Worm (Caenorhabditis elegans) whole organism, mixed stage, embryonic: ENCODE results near the gene ZK899.1.

Experiments
- M03D4.4 ChIP-seq: sonication (generic microtip); optimal IDR thresholded peaks from 2 replicates; lab custom pipeline; 2017; ENCODE audit warnings: mild to moderate bottlenecking, missing genetic modification characterization, missing compliant biosample characterization
- bed-3 ChIP-seq: fragments of 200-800 bp; sonication (Bioruptor generic); optimal IDR thresholded peaks from 3 replicates; lab custom pipeline; 2018; ENCODE audit warnings: mild to moderate bottlenecking, missing genetic modification characterization, moderate library complexity, missing compliant biosample characterization
- blmp-1 ChIP-seq: fragments of 150-350 bp; optimal IDR thresholded peaks from 2 replicates; lab custom pipeline; 2014; ENCODE audit warnings: missing biosample characterization, missing genetic modification characterization
- ceh-43 ChIP-seq: fragments of 200-800 bp; sonication (Bioruptor generic); optimal IDR thresholded peaks from 2 replicates; lab custom pipeline; 2018; ENCODE audit warnings: mild to moderate bottlenecking, missing genetic modification characterization, moderate library complexity, missing compliant biosample characterization
- ceh-83 ChIP-seq: fragments of 200-800 bp; sonication (Bioruptor generic); optimal IDR thresholded peaks from 2 replicates; lab custom pipeline; 2018; ENCODE audit warnings: mild to moderate bottlenecking, missing genetic modification characterization, missing compliant biosample characterization
- drap-1 ChIP-seq: fragments of 200-800 bp; sonication (Bioruptor generic); optimal IDR thresholded peaks from 3 replicates; lab custom pipeline; 2018; ENCODE audit warnings: mild to moderate bottlenecking, missing genetic modification characterization, missing compliant biosample characterization
- elt-1 ChIP-seq: sonication (generic microtip); optimal IDR thresholded peaks from 2 replicates; lab custom pipeline; 2017; ENCODE audit warnings: missing genetic modification characterization, mild to moderate bottlenecking, missing compliant biosample characterization, antibody characterized with exemption, moderate library complexity, borderline replicate concordance; ENCODE audit not compliant: insufficient read depth
- flh-1 ChIP-seq: fragments of 200-800 bp; sonication (Bioruptor generic); optimal IDR thresholded peaks from 2 replicates; lab custom pipeline; 2018; ENCODE audit warnings: mild to moderate bottlenecking, missing genetic modification characterization, moderate library complexity, missing compliant biosample characterization
- ham-2 ChIP-seq: fragments of 200-800 bp; sonication (Bioruptor generic); optimal IDR thresholded peaks from 2 replicates; lab custom pipeline; 2018; ENCODE audit warnings: mild to moderate bottlenecking, missing genetic modification characterization, missing compliant biosample characterization
- hlh-1 ChIP-seq: fragments of 150-350 bp; optimal IDR thresholded peaks from 2 replicates; lab custom pipeline; 2014; ENCODE audit warnings: missing biosample characterization, missing genetic modification reagents, missing genetic modification characterization
- lin-13 ChIP-seq: fragments of 150-350 bp; optimal IDR thresholded peaks from 2 replicates; lab custom pipeline; 2014; ENCODE audit warnings: missing biosample characterization, missing genetic modification characterization
- lin-32 ChIP-seq: fragments of 200-800 bp; sonication (Bioruptor generic); optimal IDR thresholded peaks from 2 replicates; lab custom pipeline; 2018; ENCODE audit warnings: mild to moderate bottlenecking, missing genetic modification characterization, missing compliant biosample characterization
- lsy-2 ChIP-seq: fragments of 150-350 bp; optimal IDR thresholded peaks from 2 replicates; lab custom pipeline; 2014; ENCODE audit warnings: missing biosample characterization, missing genetic modification characterization
- mab-5 ChIP-seq: fragments of 150-350 bp; optimal IDR thresholded peaks from 2 replicates; lab custom pipeline; 2014; ENCODE audit warnings: missing biosample characterization, missing genetic modification characterization
- mep-1 ChIP-seq: fragments of 150-350 bp; optimal IDR thresholded peaks from 2 replicates; lab custom pipeline; 2017; ENCODE audit warnings: missing biosample characterization, missing genetic modification reagents, missing genetic modification characterization, inconsistent platforms
- mls-2 ChIP-seq: sonication (generic microtip); optimal IDR thresholded peaks from 2 replicates; lab custom pipeline; 2016; ENCODE audit warnings: mild to moderate bottlenecking, missing genetic modification characterization, moderate library complexity, missing compliant biosample characterization
- nhr-12 ChIP-seq: fragments of 150-350 bp; optimal IDR thresholded peaks from 2 replicates; lab custom pipeline; 2014; ENCODE audit warnings: missing biosample characterization, missing genetic modification characterization
- nhr-2 ChIP-seq: fragments of 150-350 bp; optimal IDR thresholded peaks from 2 replicates; lab custom pipeline; 2014; ENCODE audit warnings: missing biosample characterization, missing genetic modification characterization
- nhr-237 ChIP-seq: fragments of 150-350 bp; optimal IDR thresholded peaks from 2 replicates; lab custom pipeline; 2014; ENCODE audit warnings: missing biosample characterization, missing genetic modification characterization
- nhr-28 ChIP-seq: fragments of 150-350 bp; optimal IDR thresholded peaks from 2 replicates; lab custom pipeline; 2014; ENCODE audit warnings: missing biosample characterization, missing genetic modification characterization
- nhr-76 ChIP-seq: sonication (generic microtip); optimal IDR thresholded peaks from 2 replicates; lab custom pipeline; 2017; ENCODE audit warnings: missing biosample characterization, missing genetic modification characterization
- pha-4 ChIP-seq: fragments of 150-350 bp; optimal IDR thresholded peaks from 2 replicates; lab custom pipeline; 2018; ENCODE audit warnings: missing biosample characterization, missing genetic modification reagents, missing genetic modification characterization
- sem-2 ChIP-seq: fragments of 200-800 bp; sonication (Bioruptor generic); optimal IDR thresholded peaks from 2 replicates; lab custom pipeline; 2018; ENCODE audit warnings: mild to moderate bottlenecking, missing genetic modification characterization, missing compliant biosample characterization
- snpc-4 ChIP-seq: fragments of 150-350 bp; optimal IDR thresholded peaks from 2 replicates; lab custom pipeline; 2014; ENCODE audit warnings: missing biosample characterization, missing genetic modification characterization
- sptf-1 ChIP-seq: sonication (generic microtip); optimal IDR thresholded peaks from 2 replicates; lab custom pipeline; 2017; ENCODE audit warnings: mild to moderate bottlenecking, missing genetic modification characterization, moderate library complexity, missing compliant biosample characterization
- tbx-8 ChIP-seq: fragments of 200-800 bp; sonication (Bioruptor generic); optimal IDR thresholded peaks from 2 replicates; lab custom pipeline; 2018; ENCODE audit warnings: mild to moderate bottlenecking, missing genetic modification characterization, moderate library complexity, missing compliant biosample characterization
- unc-120 ChIP-seq: sonication (generic microtip); optimal IDR thresholded peaks from 2 replicates; lab custom pipeline; 2017; ENCODE audit warnings: missing genetic modification characterization, missing compliant biosample characterization; ENCODE audit not compliant: poor library complexity, severe bottlenecking
- unc-62 ChIP-seq: fragments of 150-350 bp; optimal IDR thresholded peaks from 2 replicates; lab custom pipeline; 2014; ENCODE audit warnings: missing biosample characterization, missing genetic modification reagents, missing genetic modification characterization
- zip-8 ChIP-seq: fragments of 150-350 bp; optimal IDR thresholded peaks from 2 replicates; lab custom pipeline; 2014; ENCODE audit warnings: missing biosample characterization, missing genetic modification characterization
- ztf-11 ChIP-seq: fragments of 150-350 bp; optimal IDR thresholded peaks from 2 replicates; lab custom pipeline; 2014; ENCODE audit warnings: missing biosample characterization, missing genetic modification characterization

Gene ZK899.1

DNA sequence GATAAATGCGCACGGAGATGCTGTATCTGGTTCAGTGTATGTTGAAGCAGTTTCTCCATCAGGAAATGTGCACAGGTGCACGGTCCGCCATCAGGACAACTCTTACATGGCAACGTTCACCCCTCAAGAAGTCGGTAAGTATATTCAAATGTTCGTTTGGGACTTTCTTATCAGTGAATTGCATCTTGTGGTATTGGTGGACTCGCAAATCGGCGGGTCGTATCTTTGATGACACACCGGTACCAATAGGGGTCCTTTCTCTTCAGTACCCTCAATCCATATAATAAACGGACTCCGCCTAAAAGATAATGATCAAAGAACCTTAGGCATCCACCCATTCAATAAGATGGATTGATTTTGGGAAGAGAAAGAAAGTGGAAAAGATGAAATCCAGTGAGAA lies 40.5 kb upstream of the ZK899.1 start:
- TF ChIP-seq elt-1 (tag; lab: Kevin White, UChicago) (peak; percentile 68), nhr-237 (tag; lab: Kevin White, UChicago) (no peak), sptf-1 (tag; lab: Kevin White, UChicago) (no peak)

ce11 chrX:9409114-9409513 lies 37.3 kb upstream of the ZK899.1 start:
- no peak for TF ChIP-seq zip-8 (tag; lab: Kevin White, UChicago)
- TF ChIP-seq nhr-2 = no peak
- TF ChIP-seq unc-62 (GFP tag; lab: Kevin White, UChicago) = no peak
- TF ChIP-seq snpc-4 (tag; lab: Kevin White, UChicago) = no peak
- no peak for TF ChIP-seq nhr-28
- TF ChIP-seq hlh-1 (tag; lab: Kevin White, UChicago) = no peak
- no peak for TF ChIP-seq flh-1 (GFP tag; lab: Kevin White, UChicago)
- TF ChIP-seq blmp-1 (tag; lab: Kevin White, UChicago) = no peak
- no peak for TF ChIP-seq mab-5
- TF ChIP-seq tbx-8 (GFP tag; lab: Kevin White, UChicago) = no peak
- TF ChIP-seq nhr-76 (tag; lab: Kevin White, UChicago) = no peak
- TF ChIP-seq drap-1 = no peak
- no peak for TF ChIP-seq lin-32 (GFP tag; lab: Kevin White, UChicago)
- TF ChIP-seq elt-1 (tag; lab: Kevin White, UChicago) = no peak
- TF ChIP-seq lin-13 = no peak
- TF ChIP-seq ztf-11 = no peak

DNA sequence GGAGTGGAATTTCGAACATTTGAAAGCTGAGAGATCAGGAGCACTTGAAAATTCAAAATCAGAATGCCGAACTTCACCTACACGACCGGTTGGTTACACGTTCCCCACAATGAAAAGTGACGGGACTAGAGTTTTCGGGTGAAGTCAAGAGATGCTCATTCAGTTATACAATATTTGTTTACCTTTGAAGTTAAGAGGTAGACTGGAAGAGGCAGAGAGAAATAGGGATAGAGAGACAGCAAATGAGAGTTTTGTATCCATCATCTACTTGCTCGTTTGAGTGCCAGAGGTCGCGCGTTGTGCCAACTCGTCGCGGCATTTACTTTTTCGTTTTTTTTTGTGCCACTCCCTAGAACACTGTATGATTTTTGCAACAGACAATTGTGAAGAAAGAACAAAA lies 35.7 kb upstream of the ZK899.1 start:
- TF ChIP-seq pha-4 (tag; lab: Kevin White, UChicago) (no peak), ceh-43 (GFP tag; lab: Kevin White, UChicago) (no peak), nhr-28 (no peak), bed-3 (GFP tag; lab: Kevin White, UChicago) (no peak), unc-120 (no peak), mep-1 (tag; lab: Kevin White, UChicago) (no peak), zip-8 (tag; lab: Kevin White, UChicago) (no peak), hlh-1 (tag; lab: Kevin White, UChicago) (no peak), ztf-11 (no peak), M03D4.4 (no peak), tbx-8 (GFP tag; lab: Kevin White, UChicago) (no peak)

- TF ChIP-seq mep-1 (tag; lab: Kevin White, UChicago) = no peak
- TF ChIP-seq ceh-43 (GFP tag; lab: Kevin White, UChicago) = no peak
- TF ChIP-seq nhr-28 = no peak
- no peak for TF ChIP-seq sptf-1 (tag; lab: Kevin White, UChicago)
- no peak for TF ChIP-seq ham-2 (GFP tag; lab: Kevin White, UChicago)
- TF ChIP-seq sem-2 (GFP tag; lab: Kevin White, UChicago) = no peak
- no peak for TF ChIP-seq mls-2 (tag; lab: Kevin White, UChicago)
- TF ChIP-seq snpc-4 (tag; lab: Kevin White, UChicago) = no peak
- TF ChIP-seq ztf-11 = no peak
- TF ChIP-seq, all 35 proteins: peak for 0
Measured at ce11 chrX:9411675-9412074, 34.8 kb upstream of the ZK899.1 start.

ce11 chrX:9417326-9417725 lies 29.1 kb upstream of the ZK899.1 start:
- TF ChIP-seq hlh-1 (tag; lab: Kevin White, UChicago) = no peak
- no peak for TF ChIP-seq tbx-8 (GFP tag; lab: Kevin White, UChicago)
- TF ChIP-seq nhr-237 (tag; lab: Kevin White, UChicago) = no peak
- no peak for TF ChIP-seq ceh-83 (GFP tag; lab: Kevin White, UChicago)
- TF ChIP-seq flh-1 (GFP tag; lab: Kevin White, UChicago) = no peak
- no peak for TF ChIP-seq zip-8 (tag; lab: Kevin White, UChicago)
- no peak for TF ChIP-seq pha-4 (tag; lab: Kevin White, UChicago)
- no peak for TF ChIP-seq unc-120

- TF ChIP-seq nhr-76 (tag; lab: Kevin White, UChicago) (no peak), lsy-2 (tag; lab: Kevin White, UChicago) (no peak), zip-8 (tag; lab: Kevin White, UChicago) (no peak), lin-13 (no peak), flh-1 (GFP tag; lab: Kevin White, UChicago) (no peak), M03D4.4 (no peak), ham-2 (GFP tag; lab: Kevin White, UChicago) (no peak), unc-62 (GFP tag; lab: Kevin White, UChicago) (no peak), hlh-1 (tag; lab: Kevin White, UChicago) (no peak), unc-120 (no peak), ceh-43 (GFP tag; lab: Kevin White, UChicago) (no peak), mep-1 (tag; lab: Kevin White, UChicago) (no peak), nhr-12 (no peak)
Measured at ce11 chrX:9417948-9418347, 28.5 kb upstream of the ZK899.1 start.
